Worm (Caenorhabditis elegans) whole organism, midembryonic: ENCODE results near the gene unc-119.

Experiments used
- T22C8.4 ChIP-seq: fragments of 200-800 bp; sonication (Bioruptor generic); IDR thresholded peaks from 2 replicates; pipeline ENCODE4 v1.3.6; 2022; ENCODE audit warnings: missing genetic modification characterization, missing compliant biosample characterization
- ztf-29 ChIP-seq: fragments of 200-800 bp; sonication (Bioruptor generic); IDR thresholded peaks from 2 replicates; pipeline ENCODE4 v1.3.6; 2022; ENCODE audit warnings: missing genetic modification reagents, missing genetic modification characterization, missing compliant biosample characterization

ce11 chrIII:10870814-10871213 is 31.6 kb upstream of the unc-119 start:
- TF ChIP-seq T22C8.4 (GFP tag; lab: Robert Waterston, UW) (no peak), ztf-29 (GFP tag; lab: Robert Waterston, UW) (no peak)
